Worm (Caenorhabditis elegans) whole organism, late embryonic: ENCODE measurements around the gene hrg-6.

Experiments
- F13H6.1 ChIP-seq: sonication (generic microtip); optimal IDR thresholded peaks from 2 replicates; lab custom pipeline; 2016; ENCODE audit warnings: missing genetic modification characterization, missing compliant biosample characterization
- Y22D7AL.16 ChIP-seq: sonication (generic microtip); optimal IDR thresholded peaks from 2 replicates; lab custom pipeline; 2016; ENCODE audit warnings: missing genetic modification characterization, missing compliant biosample characterization
- ceh-19 ChIP-seq: fragments of 200-800 bp; sonication (Bioruptor generic); optimal IDR thresholded peaks from 2 replicates; lab custom pipeline; 2018; ENCODE audit warnings: mild to moderate bottlenecking, missing genetic modification characterization, missing compliant biosample characterization
- elt-2 ChIP-seq: sonication (generic microtip); optimal IDR thresholded peaks from 2 replicates; lab custom pipeline; 2016; ENCODE audit warnings: missing genetic modification reagents, missing genetic modification characterization, missing compliant biosample characterization
- ets-4 ChIP-seq: sonication (generic microtip); optimal IDR thresholded peaks from 2 replicates; lab custom pipeline; 2016; ENCODE audit warnings: missing genetic modification characterization, missing compliant biosample characterization
- eyg-1 ChIP-seq: sonication (generic microtip); optimal IDR thresholded peaks from 2 replicates; lab custom pipeline; 2016; ENCODE audit warnings: missing genotype, missing genetic modification characterization, missing compliant biosample characterization
- fax-1 ChIP-seq: sonication (generic microtip); optimal IDR thresholded peaks from 2 replicates; lab custom pipeline; 2016; ENCODE audit warnings: missing genotype, missing genetic modification characterization, missing compliant biosample characterization
- hlh-8 ChIP-seq: sonication (generic microtip); optimal IDR thresholded peaks from 2 replicates; lab custom pipeline; 2016; ENCODE audit warnings: missing genotype, missing genetic modification characterization, missing compliant biosample characterization
- lim-6 ChIP-seq: sonication (generic microtip); optimal IDR thresholded peaks from 2 replicates; lab custom pipeline; 2016; ENCODE audit warnings: missing genetic modification characterization, missing compliant biosample characterization
- mec-3 ChIP-seq: sonication (generic microtip); optimal IDR thresholded peaks from 2 replicates; lab custom pipeline; 2016; ENCODE audit warnings: borderline replicate concordance, missing genetic modification characterization, missing compliant biosample characterization
- pat-9 ChIP-seq: fragments of 200-800 bp; sonication (Bioruptor generic); optimal IDR thresholded peaks from 2 replicates; lab custom pipeline; 2018; ENCODE audit warnings: mild to moderate bottlenecking, missing genetic modification characterization, moderate library complexity, missing compliant biosample characterization
- pax-1 ChIP-seq: fragments of 150-350 bp; optimal IDR thresholded peaks from 2 replicates; lab custom pipeline; 2014; ENCODE audit warnings: missing biosample characterization, missing genetic modification characterization
- pha-2 ChIP-seq: sonication (generic microtip); optimal IDR thresholded peaks from 2 replicates; lab custom pipeline; 2017; ENCODE audit warnings: mild to moderate bottlenecking, missing genetic modification characterization, missing compliant biosample characterization
- pqm-1 ChIP-seq: sonication (generic microtip); optimal IDR thresholded peaks from 2 replicates; lab custom pipeline; 2016; ENCODE audit warnings: missing genetic modification characterization, missing compliant biosample characterization
- rnt-1 ChIP-seq: sonication (generic microtip); optimal IDR thresholded peaks from 2 replicates; lab custom pipeline; 2016; ENCODE audit warnings: missing genetic modification characterization, missing compliant biosample characterization
- unc-55 ChIP-seq: sonication (generic microtip); optimal IDR thresholded peaks from 2 replicates; lab custom pipeline; 2017; ENCODE audit warnings: missing biosample characterization, missing genetic modification reagents, missing genetic modification characterization

The hrg-6 gene

DNA sequence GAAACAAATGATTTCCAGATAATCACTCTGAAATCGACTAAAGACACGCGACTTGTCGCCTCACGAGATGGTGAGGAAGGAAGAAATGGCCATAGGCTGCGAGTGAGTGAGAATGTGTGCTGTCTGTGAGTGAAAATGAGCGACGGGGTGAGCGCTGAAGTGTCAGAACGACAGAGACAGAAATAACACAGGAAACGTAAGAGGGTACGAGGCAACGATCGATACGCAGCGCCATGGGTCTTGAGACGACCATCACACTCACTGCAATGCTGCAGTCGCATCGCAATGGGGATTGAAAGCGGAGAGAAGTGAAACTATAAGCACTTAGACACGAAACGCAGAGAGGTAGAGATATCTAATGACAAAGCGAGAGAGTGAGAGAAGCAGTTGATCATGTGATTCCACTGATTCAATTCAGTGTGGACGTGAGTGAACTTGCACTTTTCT lies 50.4 kb downstream of the hrg-6 start (continued):
- TF ChIP-seq F13H6.1 (tag; lab: Kevin White, UChicago) (peak; percentile 42), mec-3 (tag; lab: Kevin White, UChicago) (peak; percentile 18), ets-4 (tag; lab: Kevin White, UChicago) (peak; percentile 75), pha-2 (tag; lab: Kevin White, UChicago) (no peak), eyg-1 (tag; lab: Kevin White, UChicago) (peak; percentile 27), pat-9 (tag; lab: Kevin White, UChicago) (no peak), lim-6 (tag; lab: Kevin White, UChicago) (peak; percentile 56), ceh-19 (GFP tag; lab: Kevin White, UChicago) (peak; percentile 64), rnt-1 (tag; lab: Kevin White, UChicago) (peak; percentile 84), unc-55 (GFP tag; lab: Kevin White, UChicago) (peak; percentile 85), pax-1 (tag; lab: Kevin White, UChicago) (no peak), pqm-1 (tag; lab: Kevin White, UChicago) (peak; percentile 73), fax-1 (tag; lab: Kevin White, UChicago) (peak; percentile 45), hlh-8 (tag; lab: Kevin White, UChicago) (peak; percentile 66), elt-2 (tag; lab: Kevin White, UChicago) (no peak), Y22D7AL.16 (tag; lab: Kevin White, UChicago) (no peak)
- TF ChIP-seq, all 69 proteins: peak for 34
